Worm (Caenorhabditis elegans): ENCODE measurements around the gene B0563.1.

- TF ChIP-seq egl-27 (tag; optimal IDR thresholded peaks at IDR 0.05) (no peak), nhr-12 (tag; optimal IDR thresholded peaks at IDR 0.05) (no peak), zag-1 (tag; optimal IDR thresholded peaks at IDR 0.05) (no peak), nhr-67 (tag; optimal IDR thresholded peaks at IDR 0.05) (no peak), nhr-11 (tag; optimal IDR thresholded peaks at IDR 0.05) (no peak), ZK546.5 (tag; optimal IDR thresholded peaks at IDR 0.05) (no peak), nhr-28 (tag; optimal IDR thresholded peaks at IDR 0.05) (no peak), mdl-1 (tag; optimal IDR thresholded peaks at IDR 0.05) (no peak), ama-1 (optimal IDR thresholded peaks at IDR 0.05) (no peak), lin-39 (tag; optimal IDR thresholded peaks at IDR 0.05) (no peak), nhr-77 (tag; optimal IDR thresholded peaks at IDR 0.05) (no peak), jun-1 (tag; optimal IDR thresholded peaks at IDR 0.05) (no peak), pqm-1 (tag; optimal IDR thresholded peaks at IDR 0.05) (no peak)
These were observed at the start of gene B0563.1 for ce11 chrX:9171241-9171640.
